Worm (Caenorhabditis elegans) whole organism, L1 larva: Measurements from ENCODE around the gene drr-1.
A peak's percentile ranks its signal among the peaks of the same experiment; 100 is the strongest.

Experiments used
- Y116A8C.19 ChIP-seq: sonication (generic microtip); optimal IDR thresholded peaks from 2 replicates; lab custom pipeline; 2016; ENCODE audit warnings: missing compliant biosample characterization, missing genetic modification characterization, borderline replicate concordance
- blmp-1 ChIP-seq: fragments of 150-350 bp; optimal IDR thresholded peaks from 2 replicates; lab custom pipeline; 2014; ENCODE audit warnings: missing biosample characterization, missing genetic modification characterization
- efl-1 ChIP-seq, 4 experiments: fragments of 150-350 bp; optimal IDR thresholded peaks in 3 of 4; peaks in 1 of 4; 1 replicate in 1 of 4; 2 replicates in 3 of 4; lab custom pipeline; 2014; ENCODE audit warnings: missing biosample characterization in 2 of 4, missing genetic modification characterization in 2 of 4, missing genetic modification reagents in 2 of 4
- hlh-17 ChIP-seq: fragments of 200-800 bp; sonication (Bioruptor generic); optimal IDR thresholded peaks from 2 replicates; lab custom pipeline; 2018; ENCODE audit warnings: missing genetic modification characterization, mild to moderate bottlenecking, missing compliant biosample characterization, moderate library complexity, borderline replicate concordance
- hlh-4 ChIP-seq: sonication (generic microtip); optimal IDR thresholded peaks from 2 replicates; lab custom pipeline; 2016; ENCODE audit warnings: mild to moderate bottlenecking, missing genetic modification characterization, missing compliant biosample characterization
- nhr-85 ChIP-seq: sonication (generic microtip); peaks from one replicate; lab custom pipeline; 2016; ENCODE audit warnings: missing genetic modification characterization, inconsistent platforms, missing compliant biosample characterization
- rnt-1 ChIP-seq: sonication (generic microtip); optimal IDR thresholded peaks from 2 replicates; lab custom pipeline; 2016; ENCODE audit warnings: mild to moderate bottlenecking, missing genetic modification characterization, moderate library complexity, missing compliant biosample characterization
- sox-4 ChIP-seq: sonication (generic microtip); optimal IDR thresholded peaks from 2 replicates; lab custom pipeline; 2016; ENCODE audit warnings: missing genetic modification characterization, missing compliant biosample characterization
- unc-86 ChIP-seq: sonication (generic microtip); optimal IDR thresholded peaks from 2 replicates; lab custom pipeline; 2016; ENCODE audit warnings: missing genetic modification characterization, missing compliant biosample characterization
- ztf-4 ChIP-seq: fragments of 150-350 bp; optimal IDR thresholded peaks from 2 replicates; lab custom pipeline; 2014; ENCODE audit warnings: missing biosample characterization, missing genetic modification characterization

drr-1 gene

DNA sequence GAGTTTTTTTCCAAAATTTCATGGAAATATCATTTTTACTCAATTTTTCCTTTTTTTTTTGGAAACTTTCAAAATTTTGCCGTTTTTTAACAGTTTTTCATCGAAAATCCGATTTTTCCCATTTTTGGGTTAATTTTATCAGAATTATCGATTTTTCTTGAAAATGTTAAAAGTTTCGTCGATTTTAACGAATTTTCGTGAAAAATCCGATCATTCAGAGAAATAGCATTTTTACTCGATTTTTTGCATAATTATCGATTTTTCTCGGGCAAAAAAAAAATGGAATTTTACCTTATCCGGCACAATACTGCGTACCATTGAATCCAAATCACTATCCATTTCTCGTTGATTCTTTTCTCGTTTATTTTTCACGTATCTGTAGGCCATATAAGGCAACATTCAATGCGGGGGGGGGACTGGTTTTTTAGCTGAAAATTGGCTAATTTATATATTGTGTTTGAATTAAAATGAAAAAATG, 48.5 kb downstream of the drr-1 start, which contains the start of gene tbc-14:
tbc-14 (minus strand) TSS at position 428 of the 478 bp plus-strand sequence.
- TF ChIP-seq ztf-4: no peak
- no peak for TF ChIP-seq hlh-4 (tag; lab: Kevin White, UChicago)
- no peak for TF ChIP-seq blmp-1 (tag; lab: Kevin White, UChicago)
- TF ChIP-seq hlh-17 (GFP tag; lab: Kevin White, UChicago): no peak
- no peak for TF ChIP-seq efl-1 (optimal IDR thresholded peaks at IDR 0.05; lab: Kevin White, UChicago)
- TF ChIP-seq efl-1 (GFP tag; optimal IDR thresholded peaks at IDR 0.05 in 1 of 2; lab: Kevin White, UChicago): peak in 1 of 2 experiments; percentile 55
- no peak for TF ChIP-seq rnt-1 (tag; lab: Kevin White, UChicago)
- TF ChIP-seq sox-4 (tag; lab: Kevin White, UChicago): no peak
- TF ChIP-seq unc-86 (tag; lab: Kevin White, UChicago): no peak

- TF ChIP-seq Y116A8C.19 (tag; lab: Kevin White, UChicago) (no peak), nhr-85 (tag; lab: Kevin White, UChicago) (peak; percentile 58)
These were observed 49.1 kb downstream of the drr-1 start for ce11 chrII:13446597-13446996.
